Worm (Caenorhabditis elegans): ENCODE data around the gene tiar-1.
A peak's percentile ranks its signal among the peaks of the same experiment; 100 is the strongest.

tiar-1 gene

DNA sequence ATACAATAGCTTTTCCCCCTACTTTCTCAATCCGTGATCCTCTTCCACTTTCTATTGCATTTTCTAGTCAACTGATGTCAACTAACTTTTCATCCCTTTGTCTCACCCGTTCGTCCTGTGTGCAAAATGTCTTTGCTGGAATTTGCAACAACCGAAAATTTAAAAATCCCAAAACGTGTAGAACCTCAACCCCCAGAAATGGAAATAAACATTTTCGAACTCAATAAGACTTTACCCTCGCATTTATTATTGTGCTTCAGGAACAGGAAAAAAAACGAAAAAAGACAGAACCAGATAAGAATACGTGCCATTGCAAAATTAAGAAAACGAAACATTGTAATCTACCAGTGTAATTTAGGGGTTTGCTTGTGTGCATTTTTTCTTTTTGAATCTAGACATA, 2.5 kb downstream of the tiar-1 start (continued):
- TF ChIP-seq unc-62 (GFP tag; optimal IDR thresholded peaks at IDR 0.05) (no peak), B0336.3 (GFP tag; IDR thresholded peaks at IDR 0.05) (peak; percentile 60; the same call in 1 of the 2 replicates), snpc-1.3 (tag; optimal IDR thresholded peaks at IDR 0.05; ENCODE audit: insufficient read depth) (no peak), attf-6 (GFP tag; IDR thresholded peaks at IDR 0.05) (no peak), madf-8 (GFP tag; conservative IDR thresholded peaks at IDR 0.05) (no peak), ceh-91 (GFP tag; IDR thresholded peaks at IDR 0.05) (no peak), atf-7 (tag; optimal IDR thresholded peaks at IDR 0.05) (no peak), B0035.1 (tag; optimal IDR thresholded peaks at IDR 0.05) (no peak), zim-3 (tag; optimal IDR thresholded peaks at IDR 0.05) (no peak), nhr-120 (GFP tag; IDR thresholded peaks at IDR 0.05) (no peak), C06A6.2 (GFP tag; conservative IDR thresholded peaks at IDR 0.05) (no peak), let-607 (tag; optimal IDR thresholded peaks at IDR 0.05) (no peak), ceh-100 (GFP tag; IDR thresholded peaks at IDR 0.05) (no peak; the same call in 1 of the 2 replicates), him-1 (tag; optimal IDR thresholded peaks at IDR 0.05) (peak; percentile 3), lin-54 (GFP tag; optimal IDR thresholded peaks at IDR 0.05) (peak; percentile 20), egrh-3 (GFP tag; IDR thresholded peaks at IDR 0.05) (no peak), egl-44 (GFP tag; IDR thresholded peaks at IDR 0.05) (no peak), ztf-18 (tag; optimal IDR thresholded peaks at IDR 0.05) (no peak), Y53F4B.3 (GFP tag; IDR thresholded peaks at IDR 0.05) (no peak), hsf-1 (GFP tag; IDR thresholded peaks at IDR 0.05) (peak; percentile 67), ekl-4 (GFP tag; IDR thresholded peaks at IDR 0.05) (peak; percentile 43; the same call in 1 of the 2 replicates), nhr-90 (tag; optimal IDR thresholded peaks at IDR 0.05) (no peak), F57A8.1 (GFP tag; optimal IDR thresholded peaks at IDR 0.05) (no peak), tbx-9 (tag; optimal IDR thresholded peaks at IDR 0.05; ENCODE audit: borderline replicate concordance) (no peak), snpc-1.1 (tag; optimal IDR thresholded peaks at IDR 0.05; ENCODE audit: insufficient read depth) (no peak), F10E7.11 (tag; optimal IDR thresholded peaks at IDR 0.05) (no peak), sptf-2 (GFP tag; optimal IDR thresholded peaks at IDR 0.05) (no peak), F37B4.10 (GFP tag; IDR thresholded peaks at IDR 0.05) (no peak), lsl-1 (GFP tag; optimal IDR thresholded peaks at IDR 0.05) (no peak), F57C9.4 (tag; optimal IDR thresholded peaks at IDR 0.05) (no peak), nhr-80 (tag; optimal IDR thresholded peaks at IDR 0.05) (no peak), mxl-1 (tag; optimal IDR thresholded peaks at IDR 0.05) (no peak), fkh-3 (tag; optimal IDR thresholded peaks at IDR 0.05) (no peak), F33H1.4 (GFP tag; IDR thresholded peaks at IDR 0.05) (no peak), athp-1 (tag; optimal IDR thresholded peaks at IDR 0.05) (no peak), lin-40 (tag; optimal IDR thresholded peaks at IDR 0.05) (no peak), C17E4.6 (GFP tag; IDR thresholded peaks at IDR 0.05) (no peak), F49E8.2 (tag; optimal IDR thresholded peaks at IDR 0.05; ENCODE audit: insufficient read depth) (no peak), efl-1 (GFP tag; optimal IDR thresholded peaks at IDR 0.05) (no peak), dpl-1 (GFP tag; optimal IDR thresholded peaks at IDR 0.05) (no peak), Y56A3A.18 (GFP tag; IDR thresholded peaks at IDR 0.05) (no peak), sea-2 (GFP tag; IDR thresholded peaks at IDR 0.05) (no peak), pbrm-1 (GFP tag; IDR thresholded peaks at IDR 0.05) (no peak), aptf-2 (GFP tag; conservative IDR thresholded peaks at IDR 0.05) (no peak), ztf-22 (GFP tag; optimal IDR thresholded peaks at IDR 0.05) (no peak), nfya-2 (GFP tag; IDR thresholded peaks at IDR 0.05) (no peak), madf-10 (tag; optimal IDR thresholded peaks at IDR 0.05) (no peak), chd-7 (tag; optimal IDR thresholded peaks at IDR 0.05) (no peak), rpc-1 (optimal IDR thresholded peaks at IDR 0.05) (no peak), rpc-1 (tag; optimal IDR thresholded peaks at IDR 0.05) (no peak)
